Worm (Caenorhabditis elegans): ENCODE measurements around the gene haf-7.
"Not testable (repeated sequence)": the region's sequence is repeated elsewhere in the genome, so short reads cannot be mapped to it uniquely, and the experiment has no call there.

Gene haf-7

DNA sequence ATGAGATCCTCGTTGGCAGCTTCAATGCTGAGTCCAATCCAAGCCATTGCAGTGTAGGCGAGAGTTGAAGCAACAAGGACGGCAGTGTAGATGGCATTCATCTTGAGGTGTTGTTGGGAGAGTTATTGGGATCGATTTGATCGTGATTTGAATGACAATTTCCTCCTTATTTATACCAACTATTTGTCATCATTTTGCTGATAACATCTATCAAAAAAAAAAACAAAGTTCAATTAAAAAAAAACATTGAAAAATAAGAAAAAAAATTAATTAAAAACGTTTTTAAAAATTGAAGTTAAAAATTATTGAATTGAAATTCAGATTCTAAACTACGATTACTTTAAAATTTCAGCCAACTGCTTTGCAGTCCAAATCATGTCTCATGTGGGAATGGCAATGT, 53.9 kb downstream of the haf-7 start, which contains the start of gene nspa-8:
TSS of gene nspa-8 (minus strand) at position 101 of the 400 bp plus-strand sequence.
- not testable (repeated sequence) for TF ChIP-seq lsy-2, nhr-77, zag-1 (tag; optimal IDR thresholded peaks at IDR 0.05)

Data from whole organism, L2 larva.